Worm (Caenorhabditis elegans) whole organism, L2 larva: Measurements from ENCODE around the gene srz-6.

Experiments used
- dmd-4 ChIP-seq: sonication (generic microtip); optimal IDR thresholded peaks from 2 replicates; lab custom pipeline; 2017; ENCODE audit warnings: missing biosample characterization, missing genetic modification characterization
- fos-1 ChIP-seq: fragments of 150-350 bp; optimal IDR thresholded peaks from 2 replicates; lab custom pipeline; 2014; ENCODE audit warnings: missing biosample characterization, missing genetic modification characterization

The srz-6 gene

DNA sequence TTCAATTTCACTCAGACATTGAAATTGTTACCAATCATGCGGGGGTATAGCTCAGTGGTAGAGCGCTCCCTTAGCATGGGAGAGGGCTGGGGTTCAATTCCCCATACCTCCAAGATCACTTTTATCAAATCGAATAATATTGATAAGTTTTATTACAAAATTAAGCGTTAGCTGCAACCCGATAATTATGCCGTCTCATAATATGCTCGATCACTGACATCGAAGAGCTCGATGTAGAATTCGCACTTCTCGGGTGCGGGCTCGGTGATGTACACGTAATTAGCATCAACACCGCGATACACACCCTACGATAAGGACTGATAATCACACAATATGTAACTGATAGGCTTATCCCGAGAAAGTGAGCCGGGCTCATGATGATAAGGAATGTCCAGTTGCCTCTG lies 50.6 kb downstream of the srz-6 start:
- no peak for TF ChIP-seq dmd-4 (tag; lab: Kevin White, UChicago)
- peak; percentile 33 for TF ChIP-seq fos-1 (tag; lab: Kevin White, UChicago)
